Fruit fly (Drosophila melanogaster): ENCODE measurements around the gene CG13113.

dm6 chr2L:9565387-9565786 is 21.4 kb downstream of the CG13113 start, which contains the start of gene CG46468:
- TF ChIP-seq CG8478 (optimal IDR thresholded peaks at IDR 0.05) (no peak), CTCF (optimal IDR thresholded peaks at IDR 0.05) (no peak)

All from S2 (cell line).